Worm (Caenorhabditis elegans) whole organism, midembryonic: ENCODE data around the gene alkb-7.
"Not testable (repeated sequence)": the region's sequence is repeated elsewhere in the genome, so short reads cannot be mapped to it uniquely, and the experiment has no call there.

Experiments
- T22C8.4 ChIP-seq: fragments of 200-800 bp; sonication (Bioruptor generic); IDR thresholded peaks from 2 replicates; pipeline ENCODE4 v1.3.6; 2022; ENCODE audit warnings: missing genetic modification characterization, missing compliant biosample characterization
- cog-1 ChIP-seq: sonication (generic microtip); optimal IDR thresholded peaks from 2 replicates; lab custom pipeline; 2016; ENCODE audit warnings: missing genetic modification characterization, missing compliant biosample characterization
- flt-1 ChIP-seq: fragments of 200-800 bp; sonication (Bioruptor generic); IDR thresholded peaks from 2 replicates; pipeline ENCODE4 v1.3.6; 2022; ENCODE audit warnings: missing genetic modification characterization, missing compliant biosample characterization
- klf-2 ChIP-seq: fragments of 200-800 bp; sonication (Bioruptor generic); conservative IDR thresholded peaks from 2 replicates; pipeline ENCODE4 v1.3.6; 2022; ENCODE audit warnings: missing genetic modification reagents, missing genetic modification characterization, missing compliant biosample characterization
- med-1 ChIP-seq: sonication (generic microtip); optimal IDR thresholded peaks from 2 replicates; lab custom pipeline; 2017; ENCODE audit warnings: missing genetic modification characterization, mild to moderate bottlenecking, missing compliant biosample characterization, antibody characterized with exemption, missing genetic modification reagents; ENCODE audit not compliant: insufficient read depth
- ref-1 ChIP-seq: fragments of 200-800 bp; sonication (Bioruptor generic); conservative IDR thresholded peaks from 2 replicates; pipeline ENCODE4 v1.3.6; 2022; ENCODE audit warnings: missing genetic modification reagents, missing genetic modification characterization, missing compliant biosample characterization
- tab-1 ChIP-seq: fragments of 200-800 bp; sonication (Bioruptor generic); IDR thresholded peaks from 2 replicates; pipeline ENCODE4 v1.3.6; 2022; ENCODE audit warnings: missing genetic modification characterization, missing compliant biosample characterization
- ztf-23 ChIP-seq: fragments of 200-800 bp; sonication (Bioruptor generic); IDR thresholded peaks from 2 replicates; pipeline ENCODE4 v1.3.6; 2022; ENCODE audit warnings: missing genetic modification reagents, missing genetic modification characterization, missing compliant biosample characterization
- ztf-29 ChIP-seq: fragments of 200-800 bp; sonication (Bioruptor generic); IDR thresholded peaks from 2 replicates; pipeline ENCODE4 v1.3.6; 2022; ENCODE audit warnings: missing genetic modification reagents, missing genetic modification characterization, missing compliant biosample characterization

alkb-7 gene

ce11 chrII:12768167-12768712, 19.7 kb downstream of the alkb-7 start, which contains the start of the genes vps-2 and tiar-2:
TSS of gene vps-2 (minus strand) at chrII:12768217.
TSS of gene tiar-2 (plus strand) at chrII:12768686.
- TF ChIP-seq ztf-23 (GFP tag; lab: Robert Waterston, UW) (no peak), tab-1 (GFP tag; lab: Robert Waterston, UW) (no peak), ref-1 (GFP tag; lab: Robert Waterston, UW) (no peak), klf-2 (GFP tag; lab: Robert Waterston, UW) (no peak), med-1 (GFP tag; lab: Kevin White, UChicago) (no peak), T22C8.4 (peak; percentile 52; the same call in 1 of the 2 replicates), ztf-29 (GFP tag; lab: Robert Waterston, UW) (no peak), cog-1 (no peak)

- TF ChIP-seq klf-2 (GFP tag; lab: Robert Waterston, UW): no peak
- TF ChIP-seq T22C8.4: no peak
- TF ChIP-seq flt-1 (GFP tag; lab: Robert Waterston, UW): no peak
- no peak for TF ChIP-seq med-1 (GFP tag; lab: Kevin White, UChicago)
- TF ChIP-seq tab-1 (GFP tag; lab: Robert Waterston, UW): no peak
- TF ChIP-seq ztf-29 (GFP tag; lab: Robert Waterston, UW): no peak
- TF ChIP-seq cog-1: no peak
- no peak for TF ChIP-seq ztf-23 (GFP tag; lab: Robert Waterston, UW)
- no peak for TF ChIP-seq ref-1 (GFP tag; lab: Robert Waterston, UW)
These were observed 20.6 kb downstream of the alkb-7 start for ce11 chrII:12767258-12767824.

ce11 chrII:12766443-12767188, 21.3 kb downstream of the alkb-7 start:
- TF ChIP-seq ztf-29 (GFP tag; lab: Robert Waterston, UW) (no peak), T22C8.4 (peak; percentile 60)

- TF ChIP-seq ref-1 (GFP tag; lab: Robert Waterston, UW) (no peak), klf-2 (GFP tag; lab: Robert Waterston, UW) (no peak), ztf-23 (GFP tag; lab: Robert Waterston, UW) (no peak), med-1 (GFP tag; lab: Kevin White, UChicago) (no peak), ztf-29 (GFP tag; lab: Robert Waterston, UW) (no peak), cog-1 (no peak), T22C8.4 (no peak), flt-1 (GFP tag; lab: Robert Waterston, UW) (no peak), tab-1 (GFP tag; lab: Robert Waterston, UW) (no peak)
These were observed 23.5 kb downstream of the alkb-7 start for ce11 chrII:12764476-12764875.

ce11 chrII:12760497-12760896, 27.5 kb downstream of the alkb-7 start, which contains the start of gene cnp-2:
TSS of gene cnp-2 (plus strand) at chrII:12760797.
- TF ChIP-seq cog-1 (no peak), ztf-23 (GFP tag; lab: Robert Waterston, UW) (no peak), ztf-29 (GFP tag; lab: Robert Waterston, UW) (no peak), med-1 (GFP tag; lab: Kevin White, UChicago) (no peak), flt-1 (GFP tag; lab: Robert Waterston, UW) (no peak)

ce11 chrII:12756180-12756579, 31.8 kb downstream of the alkb-7 start, which contains the start of the genes Y46G5A.7 and Y46G5A.8:
TSS of gene Y46G5A.7 (minus strand) at chrII:12756332.
TSS of gene Y46G5A.8 (plus strand) at chrII:12756338.
- TF ChIP-seq T22C8.4: peak; percentile 58; the same call in 1 of the 2 replicates
- TF ChIP-seq ref-1 (GFP tag; lab: Robert Waterston, UW): no peak

- not testable (repeated sequence) for TF ChIP-seq ref-1, flt-1, ztf-23 (GFP tag; lab: Robert Waterston, UW)
These were observed 34.2 kb downstream of the alkb-7 start, which contains the start of gene Y46G5A.39 for ce11 chrII:12753725-12754124. TSS of gene Y46G5A.39 (minus strand) at chrII:12753825.

ce11 chrII:12749720-12750119, 38.2 kb downstream of the alkb-7 start:
- TF ChIP-seq tab-1 (GFP tag; lab: Robert Waterston, UW): 0 out of 2 replicates have a peak, but pooled peaks have one; percentile 63

- no peak for TF ChIP-seq tab-1 (GFP tag; lab: Robert Waterston, UW)
- no peak for TF ChIP-seq T22C8.4
- no peak for TF ChIP-seq flt-1 (GFP tag; lab: Robert Waterston, UW)
- no peak for TF ChIP-seq cog-1
- TF ChIP-seq med-1 (GFP tag; lab: Kevin White, UChicago): no peak
- TF ChIP-seq ref-1 (GFP tag; lab: Robert Waterston, UW): no peak
- TF ChIP-seq klf-2 (GFP tag; lab: Robert Waterston, UW): no peak
- no peak for TF ChIP-seq ztf-29 (GFP tag; lab: Robert Waterston, UW)
- no peak for TF ChIP-seq ztf-23 (GFP tag; lab: Robert Waterston, UW)
These were observed 48.6 kb downstream of the alkb-7 start for ce11 chrII:12739306-12739705.
